Fruit fly (Drosophila melanogaster) whole organism, embryonic: Measurements from ENCODE around the gene CG5447.

ENCODE experiments used
- ATbp ChIP-seq: fragments of 200-800 bp; sonication (Bioruptor generic); optimal IDR thresholded peaks from 2 replicates; lab custom pipeline; 2017; ENCODE audit warnings: missing biosample characterization, mild to moderate bottlenecking, missing genetic modification characterization, missing genetic modification reagents
- Aef1 ChIP-seq: fragments of 200-800 bp; sonication (Bioruptor generic); IDR thresholded peaks from 3 replicates; pipeline ENCODE4 v1.3.6; 2022; ENCODE audit warnings: missing biosample characterization, missing genetic modification characterization
- B-H1 ChIP-seq: fragments of 200-800 bp; sonication (Bioruptor generic); IDR thresholded peaks from 3 replicates; pipeline ENCODE4 v1.3.6; 2022; ENCODE audit warnings: missing biosample characterization, missing genetic modification characterization
- BEAF-32 ChIP-seq: fragments of 200-800 bp; sonication (Bioruptor generic); optimal IDR thresholded peaks from 3 replicates; lab custom pipeline; 2017; ENCODE audit warnings: missing biosample characterization, missing genetic modification characterization, mild to moderate bottlenecking, moderate library complexity, missing genetic modification reagents
- Blimp-1 ChIP-seq: fragments of 200-800 bp; sonication (Bioruptor generic); optimal IDR thresholded peaks from 3 replicates; lab custom pipeline; 2018; ENCODE audit warnings: missing biosample characterization, missing genetic modification characterization, mild to moderate bottlenecking, moderate library complexity, missing genetic modification reagents
- CG13123 ChIP-seq: fragments of 200-800 bp; sonication (Bioruptor generic); optimal IDR thresholded peaks from 2 replicates; lab custom pipeline; 2016; ENCODE audit warnings: missing biosample characterization, missing genetic modification characterization
- CG15514 ChIP-seq: fragments of 200-800 bp; sonication (Bioruptor generic); optimal IDR thresholded peaks from 3 replicates; lab custom pipeline; 2017; ENCODE audit warnings: missing biosample characterization, missing genetic modification characterization, mild to moderate bottlenecking, moderate library complexity, missing genetic modification reagents
- CG17328 ChIP-seq: fragments of 200-800 bp; sonication (Bioruptor generic); IDR thresholded peaks from 2 replicates; pipeline ENCODE4 v1.3.6; 2022; ENCODE audit warnings: missing biosample characterization, missing genetic modification characterization
- CG2199 ChIP-seq: fragments of 200-800 bp; sonication (Bioruptor generic); IDR thresholded peaks from 3 replicates; pipeline ENCODE4 v1.3.6; 2022; ENCODE audit warnings: missing biosample characterization, missing genetic modification characterization
- CG2875 ChIP-seq: fragments of 200-800 bp; sonication (Bioruptor generic); optimal IDR thresholded peaks from 2 replicates; lab custom pipeline; 2017; ENCODE audit warnings: missing biosample characterization, mild to moderate bottlenecking, missing genetic modification characterization, missing genetic modification reagents
- CG30431 ChIP-seq: fragments of 200-800 bp; sonication (Bioruptor generic); optimal IDR thresholded peaks from 2 replicates; lab custom pipeline; 2017; ENCODE audit warnings: missing biosample characterization, missing genetic modification characterization
- CG31388 ChIP-seq: fragments of 200-800 bp; sonication (Bioruptor generic); optimal IDR thresholded peaks from 2 replicates; lab custom pipeline; 2016; ENCODE audit warnings: missing biosample characterization, missing genetic modification characterization
- CG3163 ChIP-seq: fragments of 200-800 bp; sonication (Bioruptor generic); optimal IDR thresholded peaks from 3 replicates; lab custom pipeline; 2016; ENCODE audit warnings: missing biosample characterization, missing genetic modification characterization
- CG34376 ChIP-seq: fragments of 200-800 bp; sonication (Bioruptor generic); optimal IDR thresholded peaks from 2 replicates; lab custom pipeline; 2018; ENCODE audit warnings: missing biosample characterization, mild to moderate bottlenecking, missing genetic modification characterization
- CG4360 ChIP-seq: fragments of 200-800 bp; sonication (Bioruptor generic); IDR thresholded peaks from 2 replicates; pipeline ENCODE4 v1.3.6; 2022; ENCODE audit warnings: missing biosample characterization, missing genetic modification characterization
- CG4404 ChIP-seq: fragments of 200-800 bp; sonication (Bioruptor generic); IDR thresholded peaks from 2 replicates; pipeline ENCODE4 v1.3.6; 2022; ENCODE audit warnings: missing biosample characterization, missing genetic modification characterization
- CG4424 ChIP-seq: fragments of 200-800 bp; sonication (Bioruptor generic); optimal IDR thresholded peaks from 3 replicates; lab custom pipeline; 2016; ENCODE audit warnings: missing biosample characterization, missing genetic modification characterization
- CG5180 ChIP-seq: fragments of 200-800 bp; sonication (Bioruptor generic); optimal IDR thresholded peaks from 3 replicates; lab custom pipeline; 2017; ENCODE audit warnings: missing biosample characterization, missing genetic modification characterization, mild to moderate bottlenecking, moderate library complexity, missing genetic modification reagents
- CG6272 ChIP-seq: fragments of 200-800 bp; sonication (Bioruptor generic); IDR thresholded peaks from 2 replicates; pipeline ENCODE4 v1.3.6; 2022; ENCODE audit warnings: missing biosample characterization, missing genetic modification characterization
- CG6813 ChIP-seq: fragments of 200-800 bp; sonication (Bioruptor generic); optimal IDR thresholded peaks from 2 replicates; lab custom pipeline; 2017; ENCODE audit warnings: missing biosample characterization, missing genetic modification characterization, mild to moderate bottlenecking, moderate library complexity, missing genetic modification reagents
- CG7372 ChIP-seq: fragments of 200-800 bp; sonication (Bioruptor generic); IDR thresholded peaks from 2 replicates; pipeline ENCODE4 v1.3.6; 2022; ENCODE audit warnings: missing biosample characterization, missing genetic modification characterization
- Camta ChIP-seq: fragments of 200-800 bp; sonication (Bioruptor generic); optimal IDR thresholded peaks from 2 replicates; lab custom pipeline; 2016; ENCODE audit warnings: missing biosample characterization, missing genetic modification characterization
- D19B ChIP-seq: fragments of 200-800 bp; sonication (Bioruptor generic); optimal IDR thresholded peaks from 2 replicates; lab custom pipeline; 2017; ENCODE audit warnings: missing biosample characterization, mild to moderate bottlenecking, missing genetic modification characterization
- Fer1 ChIP-seq: fragments of 200-800 bp; sonication (Bioruptor generic); optimal IDR thresholded peaks from 2 replicates; lab custom pipeline; 2017; ENCODE audit warnings: missing biosample characterization, mild to moderate bottlenecking, missing genetic modification characterization
- HHEX ChIP-seq: fragments of 200-800 bp; sonication (Bioruptor generic); optimal IDR thresholded peaks from 3 replicates; lab custom pipeline; 2017; ENCODE audit warnings: missing biosample characterization, mild to moderate bottlenecking, missing genetic modification characterization, missing genetic modification reagents
- Hmx ChIP-seq: fragments of 200-800 bp; sonication (Bioruptor generic); optimal IDR thresholded peaks from 2 replicates; lab custom pipeline; 2016; ENCODE audit warnings: missing biosample characterization, missing genetic modification characterization
- Hr78 ChIP-seq, 2 experiments: fragments of 200-800 bp in 1 of 2; fragments of >200 bp in 1 of 2; sonication (Bioruptor generic) in 1 of 2; optimal IDR thresholded peaks; 2 replicates each; lab custom pipeline; 2017 to 2019; ENCODE audit warnings: missing biosample characterization in 2 of 2, missing genetic modification characterization in 2 of 2, mild to moderate bottlenecking in 1 of 2, moderate library complexity in 1 of 2
- Myb ChIP-seq: fragments of 200-800 bp; sonication (Bioruptor generic); optimal IDR thresholded peaks from 2 replicates; lab custom pipeline; 2016; ENCODE audit warnings: missing biosample characterization, missing genetic modification characterization
- Ptx1 ChIP-seq: fragments of 200-800 bp; sonication (Bioruptor generic); IDR thresholded peaks from 2 replicates; pipeline ENCODE4 v1.3.6; 2022; ENCODE audit warnings: missing biosample characterization, missing genetic modification characterization
- Tbp ChIP-seq: fragments of >200 bp; optimal IDR thresholded peaks from 2 replicates; lab custom pipeline; 2018; ENCODE audit warnings: missing biosample characterization, missing genetic modification characterization
- Vsx1 ChIP-seq: fragments of 200-800 bp; sonication (Bioruptor generic); optimal IDR thresholded peaks from 2 replicates; lab custom pipeline; 2017; ENCODE audit warnings: missing biosample characterization, mild to moderate bottlenecking, missing genetic modification characterization, missing genetic modification reagents
- cad ChIP-seq: fragments of >200 bp; optimal IDR thresholded peaks from 2 replicates; lab custom pipeline; 2017; ENCODE audit warnings: missing biosample characterization, missing genetic modification characterization
- crp ChIP-seq, 2 experiments: fragments of 200-800 bp; sonication (Bioruptor generic); optimal IDR thresholded peaks; 2 replicates in 1 of 2; 3 replicates in 1 of 2; lab custom pipeline; 2017; ENCODE audit warnings: missing biosample characterization in 2 of 2, missing genetic modification characterization in 2 of 2, mild to moderate bottlenecking in 1 of 2, moderate library complexity in 1 of 2
- da ChIP-seq: fragments of 200-800 bp; sonication (Bioruptor generic); optimal IDR thresholded peaks from 2 replicates; lab custom pipeline; 2016; ENCODE audit warnings: missing biosample characterization, missing genetic modification characterization
- exex ChIP-seq: fragments of 200-800 bp; sonication (Bioruptor generic); optimal IDR thresholded peaks from 4 replicates; lab custom pipeline; 2018; ENCODE audit warnings: missing biosample characterization, mild to moderate bottlenecking, missing genetic modification characterization, moderate library complexity
- fu2 ChIP-seq: fragments of 200-800 bp; sonication (Bioruptor generic); optimal IDR thresholded peaks from 2 replicates; lab custom pipeline; 2016; ENCODE audit warnings: missing biosample characterization, missing genetic modification characterization
- grau ChIP-seq: fragments of 200-800 bp; optimal IDR thresholded peaks from 3 replicates; lab custom pipeline; 2019; ENCODE audit warnings: missing biosample characterization, mild to moderate bottlenecking, missing genetic modification characterization, moderate library complexity
- ind ChIP-seq: fragments of 200-800 bp; sonication (Bioruptor generic); optimal IDR thresholded peaks from 3 replicates; lab custom pipeline; 2016; ENCODE audit warnings: missing biosample characterization, missing genetic modification characterization
- kah ChIP-seq: fragments of 200-800 bp; sonication (Bioruptor generic); optimal IDR thresholded peaks from 2 replicates; lab custom pipeline; 2018; ENCODE audit warnings: missing biosample characterization, mild to moderate bottlenecking, missing genetic modification characterization
- kay ChIP-seq: fragments of 200-800 bp; sonication (Bioruptor generic); optimal IDR thresholded peaks from 2 replicates; lab custom pipeline; 2016; ENCODE audit warnings: missing biosample characterization, missing genetic modification characterization
- nau ChIP-seq: fragments of 200-800 bp; sonication (Bioruptor generic); optimal IDR thresholded peaks from 3 replicates; lab custom pipeline; 2017; ENCODE audit warnings: missing biosample characterization, mild to moderate bottlenecking, missing genetic modification characterization, missing genetic modification reagents
- nom ChIP-seq: fragments of 200-800 bp; sonication (Bioruptor generic); optimal IDR thresholded peaks from 2 replicates; lab custom pipeline; 2017; ENCODE audit warnings: missing biosample characterization, missing genetic modification characterization, mild to moderate bottlenecking, moderate library complexity, missing genetic modification reagents
- otp ChIP-seq: fragments of 200-800 bp; sonication (Bioruptor generic); IDR thresholded peaks from 3 replicates; pipeline ENCODE4, ENCODE4 v1.3.6; 2022; ENCODE audit warnings: missing biosample characterization, missing genetic modification characterization
- pan ChIP-seq, 4 experiments: fragments of >200 bp in 3 of 4; fragments of 200-800 bp in 1 of 4; sonication (Bioruptor generic) in 1 of 4; optimal IDR thresholded peaks in 3 of 4; IDR thresholded peaks in 1 of 4; 2 replicates each; pipeline versions ENCODE4 v1.3.6 to Lab custom; 2017 to 2022; ENCODE audit warnings: missing biosample characterization in 2 of 4, missing genetic modification characterization in 2 of 4, mixed read lengths in 1 of 4
- pfk ChIP-seq: fragments of 200-800 bp; sonication (Bioruptor generic); optimal IDR thresholded peaks from 2 replicates; lab custom pipeline; 2018; ENCODE audit warnings: missing biosample characterization, mild to moderate bottlenecking, missing genetic modification characterization, moderate library complexity
- psq ChIP-seq: fragments of 200-800 bp; sonication (Bioruptor generic); optimal IDR thresholded peaks from 2 replicates; lab custom pipeline; 2017; ENCODE audit warnings: missing biosample characterization, missing genetic modification characterization
- ranshi ChIP-seq: fragments of 200-800 bp; sonication (Bioruptor generic); IDR thresholded peaks from 2 replicates; pipeline ENCODE4 v1.3.6; 2022; ENCODE audit warnings: missing biosample characterization, missing genetic modification characterization
- tap ChIP-seq: fragments of 200-800 bp; optimal IDR thresholded peaks from 3 replicates; lab custom pipeline; 2019; ENCODE audit warnings: missing biosample characterization, mild to moderate bottlenecking, missing genetic modification characterization, moderate library complexity
- trh ChIP-seq: fragments of 200-800 bp; sonication (Bioruptor generic); optimal IDR thresholded peaks from 2 replicates; lab custom pipeline; 2016; ENCODE audit warnings: missing biosample characterization, missing genetic modification characterization
- usp ChIP-seq: fragments of >200 bp; optimal IDR thresholded peaks from 2 replicates; lab custom pipeline; 2017; ENCODE audit warnings: missing biosample characterization, missing genetic modification characterization
- z ChIP-seq: fragments of 200-800 bp; sonication (Bioruptor generic); IDR thresholded peaks from 3 replicates; pipeline ENCODE4 v1.3.6; 2022; ENCODE audit warnings: missing biosample characterization, missing genetic modification characterization

Gene CG5447

dm6 chr3R:26494247-26494646 is 41.9 kb downstream of the CG5447 start (continued):
- TF ChIP-seq CG2199 (GFP tag; lab: Robert Waterston, UW) (no peak), CG3163 (GFP tag; lab: Kevin White, UChicago) (no peak), da (GFP tag; lab: Kevin White, UChicago) (no peak), nau (no peak), CG17328 (GFP tag; lab: Robert Waterston, UW) (no peak), tap (no peak), CG30431 (no peak), Vsx1 (GFP tag; lab: Kevin White, UChicago) (no peak), Blimp-1 (GFP tag; lab: Kevin White, UChicago) (no peak), HHEX (GFP tag; lab: Kevin White, UChicago) (peak; percentile 23), trh (GFP tag; lab: Kevin White, UChicago) (no peak), grau (tag; lab: Kevin White, UChicago) (peak; percentile 64), CG6813 (GFP tag; lab: Kevin White, UChicago) (no peak), Myb (GFP tag; lab: Kevin White, UChicago) (no peak), Fer1 (GFP tag; lab: Kevin White, UChicago) (peak; percentile 67), BEAF-32 (GFP tag; lab: Kevin White, UChicago) (no peak), kay (no peak), ATbp (GFP tag; lab: Kevin White, UChicago) (no peak), ind (GFP tag; lab: Kevin White, UChicago) (peak; percentile 24), CG34376 (GFP tag; lab: Kevin White, UChicago) (peak; percentile 18), Hmx (no peak), exex (tag; lab: Kevin White, UChicago) (peak; percentile 29), fu2 (no peak), CG4424 (GFP tag; lab: Kevin White, UChicago) (no peak), Tbp (GFP tag; lab: Kevin White, UChicago) (no peak), Ptx1 (peak; percentile 61), CG2875 (no peak), CG15514 (peak; percentile 37), pfk (GFP tag; lab: Kevin White, UChicago) (no peak), otp (GFP tag; lab: Robert Waterston, UW) (no peak), CG31388 (GFP tag; lab: Kevin White, UChicago) (no peak), B-H1 (GFP tag; lab: Robert Waterston, UW) (no peak), kah (GFP tag; lab: Kevin White, UChicago) (no peak), CG4404 (GFP tag; lab: Robert Waterston, UW) (no peak), CG6272 (GFP tag; lab: Robert Waterston, UW) (no peak), CG13123 (GFP tag; lab: Kevin White, UChicago) (no peak), CG7372 (GFP tag; lab: Robert Waterston, UW) (no peak), nom (no peak), Camta (no peak), Aef1 (GFP tag; lab: Robert Waterston, UW) (0 out of 3 replicates have a peak, but pooled peaks have one; percentile 27), pan (optimal IDR thresholded peaks at IDR 0.05; lab: Kevin White, UChicago) (no peak), pan (GFP tag; optimal IDR thresholded peaks at IDR 0.05 in 1 of 2, IDR thresholded peaks at IDR 0.05 in 1 of 2) (peak in 1 of 2 experiments; percentile 30), CG5180 (no peak), Hr78 (GFP tag; optimal IDR thresholded peaks at IDR 0.05; lab: Kevin White, UChicago) (no peak), D19B (GFP tag; lab: Kevin White, UChicago) (peak; percentile 33), psq (no peak), usp (GFP tag; lab: Kevin White, UChicago) (no peak), crp (GFP tag; optimal IDR thresholded peaks at IDR 0.05; lab: Kevin White, UChicago) (no peak), cad (GFP tag; lab: Kevin White, UChicago) (no peak), z (GFP tag; lab: Robert Waterston, UW) (no peak), CG4360 (GFP tag; lab: Robert Waterston, UW) (no peak), ranshi (GFP tag; lab: Robert Waterston, UW) (peak; percentile 18; the same call in 1 of the 2 replicates)
